Worm (Caenorhabditis elegans): ENCODE measurements around the gene tbc-6.

tbc-6 gene

DNA sequence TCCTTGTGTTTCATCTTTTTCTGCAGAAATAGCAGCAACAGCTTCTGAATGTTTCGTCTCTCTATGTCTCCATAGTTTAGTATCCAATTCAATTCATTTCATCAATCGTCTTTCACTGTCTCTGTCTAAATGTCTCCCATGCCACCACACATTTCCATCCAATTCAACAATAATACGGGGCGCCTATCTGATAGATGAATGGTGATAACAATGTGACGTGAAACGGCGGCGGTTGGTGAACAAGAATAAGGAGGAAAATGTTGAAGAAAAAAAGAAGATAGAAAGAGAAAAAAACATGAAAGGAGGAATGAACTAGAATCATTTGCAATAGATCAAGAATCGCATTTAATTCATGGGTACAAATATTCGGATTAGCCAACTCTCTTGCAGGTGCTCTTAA, 25.6 kb upstream of the tbc-6 start (continued):
- TF ChIP-seq ceh-20 (GFP tag; IDR thresholded peaks at IDR 0.05) = peak; percentile 60; the same call in 1 of the 2 replicates
- peak; percentile 13 for TF ChIP-seq gei-8 (GFP tag; optimal IDR thresholded peaks at IDR 0.05)
- peak; percentile 87 for TF ChIP-seq cey-2 (tag; optimal IDR thresholded peaks at IDR 0.05; ENCODE audit: borderline replicate concordance, insufficient read depth)
- TF ChIP-seq nhr-102 (tag; optimal IDR thresholded peaks at IDR 0.05) = no peak
- peak; percentile 46 for TF ChIP-seq mes-2 (tag; optimal IDR thresholded peaks at IDR 0.05; ENCODE audit: poor library complexity, severe bottlenecking)
- no peak for TF ChIP-seq fos-1 (tag; optimal IDR thresholded peaks at IDR 0.05)
- no peak for TF ChIP-seq ceh-44 (GFP tag; IDR thresholded peaks at IDR 0.05)
- TF ChIP-seq Y75B8A.6 (GFP tag; IDR thresholded peaks at IDR 0.05) = no peak
- no peak for TF ChIP-seq F26F4.8 (GFP tag; conservative IDR thresholded peaks at IDR 0.05)
- no peak for TF ChIP-seq php-3 (GFP tag; IDR thresholded peaks at IDR 0.05)
- TF ChIP-seq F49E8.2 (tag; optimal IDR thresholded peaks at IDR 0.05; ENCODE audit: borderline replicate concordance) = no peak
- TF ChIP-seq ceh-32 (tag; optimal IDR thresholded peaks at IDR 0.05; ENCODE audit: poor library complexity) = no peak
- TF ChIP-seq nhr-11 (tag; optimal IDR thresholded peaks at IDR 0.05) = peak; percentile 64
- TF ChIP-seq T26A8.4 (GFP tag; IDR thresholded peaks at IDR 0.05) = no peak
- TF ChIP-seq D1046.2 (GFP tag; IDR thresholded peaks at IDR 0.05) = no peak
- no peak for TF ChIP-seq R02D3.7 (tag; optimal IDR thresholded peaks at IDR 0.05)
- no peak for TF ChIP-seq dpl-1 (GFP tag; optimal IDR thresholded peaks at IDR 0.05)
- peak; percentile 87 for TF ChIP-seq mxl-3 (GFP tag; optimal IDR thresholded peaks at IDR 0.05)
- peak; percentile 68 for TF ChIP-seq hlh-30 (tag; optimal IDR thresholded peaks at IDR 0.05; ENCODE audit: insufficient read depth)
- TF ChIP-seq pqm-1 (tag; optimal IDR thresholded peaks at IDR 0.05) = peak; percentile 80
- TF ChIP-seq dmd-6 (GFP tag; IDR thresholded peaks at IDR 0.05) = peak; percentile 80
- no peak for TF ChIP-seq fkh-10 (GFP tag; optimal IDR thresholded peaks at IDR 0.05)
- peak; percentile 97 for TF ChIP-seq aha-1 (tag)
- no peak for TF ChIP-seq lim-7 (GFP tag; IDR thresholded peaks at IDR 0.05)
- TF ChIP-seq egl-43 (GFP tag; IDR thresholded peaks at IDR 0.05) = no peak
- no peak for TF ChIP-seq madf-9 (GFP tag; conservative IDR thresholded peaks at IDR 0.05)
- TF ChIP-seq unc-39 (tag; optimal IDR thresholded peaks at IDR 0.05) = no peak
- no peak for TF ChIP-seq spr-3 (GFP tag; optimal IDR thresholded peaks at IDR 0.05)
- no peak for TF ChIP-seq arid-1 (GFP tag; conservative IDR thresholded peaks at IDR 0.05)
- no peak for TF ChIP-seq lin-29 (GFP tag; IDR thresholded peaks at IDR 0.05)
- no peak for TF ChIP-seq snpc-1.2 (GFP tag; IDR thresholded peaks at IDR 0.05)
- no peak for TF ChIP-seq zfp-3 (GFP tag; conservative IDR thresholded peaks at IDR 0.05)
- no peak for TF ChIP-seq daf-12 (tag; optimal IDR thresholded peaks at IDR 0.05)
- peak; percentile 89 for TF ChIP-seq hlh-11 (tag; optimal IDR thresholded peaks at IDR 0.05)
- TF ChIP-seq ceh-62 (tag; optimal IDR thresholded peaks at IDR 0.05) = no peak
- no peak for TF ChIP-seq nhr-41 (GFP tag; IDR thresholded peaks at IDR 0.05)
- TF ChIP-seq hif-1 (tag; optimal IDR thresholded peaks at IDR 0.05) = peak in 1 of 2 experiments; percentile 12
- TF ChIP-seq daf-19 (GFP tag; conservative IDR thresholded peaks at IDR 0.05) = no peak

DNA sequence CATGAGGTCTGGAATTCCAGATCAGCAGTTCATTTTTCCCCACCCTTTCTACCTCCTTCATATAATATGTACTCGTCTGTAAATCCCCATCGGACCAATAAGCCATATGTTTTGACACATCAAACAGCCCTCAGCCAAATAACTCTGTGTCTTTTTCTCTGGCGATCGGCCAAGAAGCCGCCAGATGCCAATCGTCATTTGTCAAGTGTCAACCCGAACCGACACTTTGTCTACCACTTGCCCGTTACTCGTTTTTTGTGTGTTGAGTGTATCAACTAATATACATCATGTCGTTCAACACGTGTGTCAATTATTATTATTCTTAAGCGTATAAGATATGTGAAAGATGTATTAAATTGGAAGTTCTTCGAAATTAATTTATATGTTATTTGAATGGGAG, 24.7 kb upstream of the tbc-6 start:
- TF ChIP-seq hlh-11 (tag; optimal IDR thresholded peaks at IDR 0.05) (peak; percentile 69), nhr-77 (tag; optimal IDR thresholded peaks at IDR 0.05) (no peak), daf-8 (GFP tag; IDR thresholded peaks at IDR 0.05) (no peak), nhr-6 (tag; optimal IDR thresholded peaks at IDR 0.05) (no peak), lsy-2 (tag; optimal IDR thresholded peaks at IDR 0.05) (peak in 1 of 2 experiments; percentile 31), hlh-30 (tag; optimal IDR thresholded peaks at IDR 0.05; ENCODE audit: insufficient read depth) (peak; percentile 41), dmd-9 (GFP tag; IDR thresholded peaks at IDR 0.05) (no peak), egl-43 (GFP tag; IDR thresholded peaks at IDR 0.05) (no peak), lim-7 (GFP tag; IDR thresholded peaks at IDR 0.05) (no peak), F49E8.2 (tag; optimal IDR thresholded peaks at IDR 0.05; ENCODE audit: borderline replicate concordance) (no peak), mxl-3 (GFP tag; optimal IDR thresholded peaks at IDR 0.05) (peak; percentile 68), mep-1 (tag; optimal IDR thresholded peaks at IDR 0.05) (peak; percentile 45), dmd-6 (GFP tag; IDR thresholded peaks at IDR 0.05) (peak; percentile 56), skn-1 (tag; optimal IDR thresholded peaks at IDR 0.05) (no peak), hif-1 (tag; optimal IDR thresholded peaks at IDR 0.05) (no peak), T26A8.4 (GFP tag; IDR thresholded peaks at IDR 0.05) (no peak), mdt-29 (GFP tag; IDR thresholded peaks at IDR 0.05) (no peak), Y48G9A.11 (GFP tag; IDR thresholded peaks at IDR 0.05) (no peak), F37D6.2 (tag; optimal IDR thresholded peaks at IDR 0.05) (no peak), ceh-62 (tag; optimal IDR thresholded peaks at IDR 0.05) (no peak), mdl-1 (tag; optimal IDR thresholded peaks at IDR 0.05) (peak in 1 of 2 experiments; percentile 23), madf-9 (GFP tag; conservative IDR thresholded peaks at IDR 0.05) (no peak), ama-1 (optimal IDR thresholded peaks at IDR 0.05) (no peak), aha-1 (tag) (no peak)

All from whole organism, L4 larva.